Worm (Caenorhabditis elegans) whole organism, late embryonic: ENCODE measurements around the gene C35A5.3.

Experiments used
- C08G9.2 ChIP-seq: sonication (generic microtip); optimal IDR thresholded peaks from 2 replicates; lab custom pipeline; 2016; ENCODE audit warnings: mild to moderate bottlenecking, missing genetic modification characterization, moderate library complexity, missing compliant biosample characterization
- C38D4.7 ChIP-seq: fragments of 200-800 bp; sonication (Bioruptor generic); optimal IDR thresholded peaks from 2 replicates; lab custom pipeline; 2018; ENCODE audit warnings: mild to moderate bottlenecking, missing genetic modification characterization, moderate library complexity, missing compliant biosample characterization
- F13H6.1 ChIP-seq: sonication (generic microtip); optimal IDR thresholded peaks from 2 replicates; lab custom pipeline; 2016; ENCODE audit warnings: missing genetic modification characterization, missing compliant biosample characterization
- ama-1 ChIP-seq: fragments of 150-350 bp; optimal IDR thresholded peaks from 2 replicates; lab custom pipeline; 2014
- ceh-14 ChIP-seq: sonication (generic microtip); optimal IDR thresholded peaks from 2 replicates; lab custom pipeline; 2016; ENCODE audit warnings: missing genotype, missing genetic modification characterization, missing compliant biosample characterization
- ceh-18 ChIP-seq: sonication (generic microtip); optimal IDR thresholded peaks from 2 replicates; lab custom pipeline; 2016; ENCODE audit warnings: missing genetic modification characterization, missing compliant biosample characterization
- ceh-19 ChIP-seq: fragments of 200-800 bp; sonication (Bioruptor generic); optimal IDR thresholded peaks from 2 replicates; lab custom pipeline; 2018; ENCODE audit warnings: mild to moderate bottlenecking, missing genetic modification characterization, missing compliant biosample characterization
- ceh-31 ChIP-seq: sonication (generic microtip); optimal IDR thresholded peaks from 2 replicates; lab custom pipeline; 2016; ENCODE audit warnings: missing genetic modification characterization, missing compliant biosample characterization
- ceh-45 ChIP-seq: fragments of 200-800 bp; sonication (Bioruptor generic); IDR thresholded peaks from 2 replicates; pipeline ENCODE4 v1.3.6; 2022; ENCODE audit warnings: missing genetic modification reagents, missing genetic modification characterization, missing compliant biosample characterization
- ceh-9 ChIP-seq: sonication (generic microtip); optimal IDR thresholded peaks from 2 replicates; lab custom pipeline; 2016; ENCODE audit warnings: mild to moderate bottlenecking, missing genetic modification characterization, inconsistent platforms, missing compliant biosample characterization
- che-1 ChIP-seq: sonication (generic microtip); optimal IDR thresholded peaks from 2 replicates; lab custom pipeline; 2016; ENCODE audit warnings: mild to moderate bottlenecking, missing genetic modification characterization, missing compliant biosample characterization
- elt-2 ChIP-seq: sonication (generic microtip); optimal IDR thresholded peaks from 2 replicates; lab custom pipeline; 2016; ENCODE audit warnings: missing genetic modification reagents, missing genetic modification characterization, missing compliant biosample characterization
- eyg-1 ChIP-seq: sonication (generic microtip); optimal IDR thresholded peaks from 2 replicates; lab custom pipeline; 2016; ENCODE audit warnings: missing genotype, missing genetic modification characterization, missing compliant biosample characterization
- fax-1 ChIP-seq: sonication (generic microtip); optimal IDR thresholded peaks from 2 replicates; lab custom pipeline; 2016; ENCODE audit warnings: missing genotype, missing genetic modification characterization, missing compliant biosample characterization
- fkh-6 ChIP-seq: sonication (generic microtip); optimal IDR thresholded peaks from 2 replicates; lab custom pipeline; 2016; ENCODE audit warnings: missing genetic modification characterization, missing compliant biosample characterization
- hlh-15 ChIP-seq: sonication (generic microtip); optimal IDR thresholded peaks from 2 replicates; lab custom pipeline; 2016; ENCODE audit warnings: missing genetic modification characterization, missing compliant biosample characterization
- hlh-6 ChIP-seq: sonication (generic microtip); optimal IDR thresholded peaks from 2 replicates; lab custom pipeline; 2016; ENCODE audit warnings: missing genotype, missing genetic modification characterization, missing compliant biosample characterization
- lim-6 ChIP-seq: sonication (generic microtip); optimal IDR thresholded peaks from 2 replicates; lab custom pipeline; 2016; ENCODE audit warnings: missing genetic modification characterization, missing compliant biosample characterization
- lin-11 ChIP-seq: fragments of 200-800 bp; sonication (Bioruptor generic); optimal IDR thresholded peaks from 2 replicates; lab custom pipeline; 2018; ENCODE audit warnings: mild to moderate bottlenecking, missing genetic modification characterization, missing compliant biosample characterization
- mec-3 ChIP-seq: sonication (generic microtip); optimal IDR thresholded peaks from 2 replicates; lab custom pipeline; 2016; ENCODE audit warnings: borderline replicate concordance, missing genetic modification characterization, missing compliant biosample characterization
- nhr-11 ChIP-seq: fragments of 150-350 bp; optimal IDR thresholded peaks from 2 replicates; lab custom pipeline; 2014; ENCODE audit warnings: missing biosample characterization, missing genetic modification characterization
- nhr-232 ChIP-seq: sonication (generic microtip); optimal IDR thresholded peaks from 2 replicates; lab custom pipeline; 2016; ENCODE audit warnings: missing genetic modification characterization, missing compliant biosample characterization
- odd-2 ChIP-seq: sonication (generic microtip); optimal IDR thresholded peaks from 2 replicates; lab custom pipeline; 2017; ENCODE audit warnings: antibody characterized with exemption, mild to moderate bottlenecking, missing genetic modification characterization, missing compliant biosample characterization
- pag-3 ChIP-seq: sonication (generic microtip); optimal IDR thresholded peaks from 2 replicates; lab custom pipeline; 2016; ENCODE audit warnings: missing compliant biosample characterization, missing genetic modification characterization, borderline replicate concordance
- ref-2 ChIP-seq: sonication (generic microtip); optimal IDR thresholded peaks from 2 replicates; lab custom pipeline; 2016; ENCODE audit warnings: missing genetic modification characterization, missing compliant biosample characterization
- tbx-2 ChIP-seq: sonication (generic microtip); optimal IDR thresholded peaks from 2 replicates; lab custom pipeline; 2016; ENCODE audit warnings: missing genetic modification characterization, missing compliant biosample characterization
- unc-3 ChIP-seq, 2 experiments: fragments of 200-800 bp in 1 of 2; sonication (Bioruptor generic) in 1 of 2; sonication (generic microtip) in 1 of 2; conservative IDR thresholded peaks in 1 of 2; optimal IDR thresholded peaks in 1 of 2; 2 replicates each; pipeline versions ENCODE4 v1.3.6 to Lab custom; 2016 to 2022; ENCODE audit warnings: missing compliant biosample characterization in 2 of 2, missing genetic modification characterization in 2 of 2, missing genetic modification reagents in 1 of 2
- unc-42 ChIP-seq: sonication (generic microtip); optimal IDR thresholded peaks from 2 replicates; lab custom pipeline; 2016; ENCODE audit warnings: missing genotype, missing genetic modification characterization, missing compliant biosample characterization
- unc-55 ChIP-seq: sonication (generic microtip); optimal IDR thresholded peaks from 2 replicates; lab custom pipeline; 2017; ENCODE audit warnings: missing biosample characterization, missing genetic modification reagents, missing genetic modification characterization
- unc-86 ChIP-seq: sonication (generic microtip); optimal IDR thresholded peaks from 2 replicates; lab custom pipeline; 2016; ENCODE audit warnings: missing genetic modification characterization, missing compliant biosample characterization
- zip-5 ChIP-seq: sonication (generic microtip); optimal IDR thresholded peaks from 2 replicates; lab custom pipeline; 2016; ENCODE audit warnings: missing genetic modification characterization, missing compliant biosample characterization
- ztf-16 ChIP-seq: sonication (generic microtip); optimal IDR thresholded peaks from 2 replicates; lab custom pipeline; 2017; ENCODE audit warnings: missing genetic modification characterization, missing compliant biosample characterization

C35A5.3 gene

ce11 chrV:10501295-10501694 is at the start of gene C35A5.3:
Gene C35A5.3, minus strand, starts transcription at chrV:10501395.
- TF ChIP-seq unc-86 (tag; lab: Kevin White, UChicago) (no peak), nhr-11 (tag; lab: Kevin White, UChicago) (no peak), ceh-31 (tag; lab: Kevin White, UChicago) (no peak), lin-11 (no peak), unc-55 (GFP tag; lab: Kevin White, UChicago) (no peak)

DNA sequence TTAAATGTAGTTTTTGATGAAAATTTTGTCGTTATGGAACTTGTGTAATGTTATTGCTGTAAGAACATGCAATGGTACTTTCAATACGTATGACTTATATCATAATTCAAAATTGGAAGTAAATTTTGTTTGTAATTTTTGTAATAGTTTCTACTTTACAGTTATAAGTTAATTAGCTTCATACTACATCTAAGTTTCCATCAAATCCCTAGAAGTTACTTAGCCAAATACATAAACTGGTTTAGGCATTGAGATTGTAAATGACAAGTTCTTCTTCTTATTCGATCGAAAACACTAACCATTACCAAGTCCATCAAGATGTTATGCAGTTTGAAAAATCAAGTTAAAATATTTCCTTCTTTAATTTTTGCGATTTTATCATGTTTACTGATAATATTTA is 48.5 kb upstream of the C35A5.3 start, which contains the start of gene F32G8.2:
Gene F32G8.2, plus strand, starts transcription at position 301 of the 400 bp plus-strand sequence.
- TF ChIP-seq ceh-9 (no peak), hlh-6 (tag; lab: Kevin White, UChicago) (no peak), pag-3 (tag; lab: Kevin White, UChicago) (no peak)
- TF ChIP-seq, all 69 proteins: peak for 0

DNA sequence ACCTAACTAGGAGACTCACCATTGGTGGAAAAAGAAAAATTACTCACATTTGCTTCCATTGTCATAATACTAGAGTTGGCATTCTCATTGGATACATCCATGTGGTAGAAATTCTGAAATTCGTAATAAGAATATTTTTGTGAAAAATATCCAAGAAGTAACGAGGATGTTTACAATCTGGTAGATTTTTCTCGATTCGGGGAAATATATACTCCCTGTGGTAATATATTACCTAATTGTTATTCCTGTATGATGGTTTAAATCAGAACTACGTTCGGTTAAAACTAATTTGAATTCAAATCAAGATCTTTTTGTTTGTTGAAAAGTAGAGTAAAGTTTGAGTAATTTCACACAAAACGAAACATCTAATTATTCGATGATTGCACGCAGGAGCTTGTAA is 47.8 kb upstream of the C35A5.3 start, which contains the start of gene srd-34:
Gene srd-34, minus strand, starts transcription at position 101 of the 400 bp plus-strand sequence.
- TF ChIP-seq C38D4.7 (GFP tag; lab: Kevin White, UChicago), result no peak
- TF ChIP-seq ref-2 (tag; lab: Kevin White, UChicago), result no peak
- TF ChIP-seq hlh-15 (tag; lab: Kevin White, UChicago), result no peak

ce11 chrV:10546749-10547148 is 45.6 kb upstream of the C35A5.3 start, which contains the start of gene F25D1.5:
Gene F25D1.5, minus strand, starts transcription at chrV:10546783.
- TF ChIP-seq lim-6 (tag; lab: Kevin White, UChicago) (no peak), elt-2 (no peak), unc-3 (GFP tag; conservative IDR thresholded peaks at IDR 0.05; lab: Robert Waterston, UW) (no peak), unc-3 (tag; optimal IDR thresholded peaks at IDR 0.05; lab: Kevin White, UChicago) (no peak), ceh-45 (no peak), ama-1 (lab: Kevin White, UChicago) (no peak), F13H6.1 (tag; lab: Kevin White, UChicago) (no peak), zip-5 (tag; lab: Kevin White, UChicago) (no peak), nhr-11 (tag; lab: Kevin White, UChicago) (no peak), pag-3 (tag; lab: Kevin White, UChicago) (no peak), ceh-14 (tag; lab: Kevin White, UChicago) (no peak), tbx-2 (no peak), fkh-6 (no peak), che-1 (tag; lab: Kevin White, UChicago) (no peak)

DNA sequence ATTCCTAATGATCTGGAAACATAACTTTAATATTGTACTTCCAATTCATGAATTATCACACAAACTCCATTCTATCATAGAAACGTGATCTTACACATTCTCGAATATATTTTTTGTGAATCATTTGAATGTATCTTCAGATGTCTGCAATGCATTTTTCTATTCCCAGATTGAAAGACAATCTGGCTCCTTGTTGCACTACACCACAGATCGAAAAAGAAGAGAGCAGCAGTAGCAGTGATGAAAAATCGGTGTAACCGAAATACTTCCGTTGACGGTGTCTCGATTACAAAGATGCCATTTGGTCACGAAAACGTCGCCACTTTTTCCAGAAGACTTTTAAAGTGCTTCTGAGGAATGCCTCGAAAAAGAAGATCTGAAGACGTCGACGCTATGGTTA is 38.8 kb upstream of the C35A5.3 start, which contains the start of gene degt-1:
Gene degt-1, plus strand, starts transcription at position 301 of the 400 bp plus-strand sequence.
- no peak for TF ChIP-seq ztf-16 (tag; lab: Kevin White, UChicago)
- TF ChIP-seq elt-2, result no peak
- no peak for TF ChIP-seq mec-3 (tag; lab: Kevin White, UChicago)
- TF ChIP-seq fax-1, result no peak
- no peak for TF ChIP-seq nhr-232 (tag; lab: Kevin White, UChicago)
- no peak for TF ChIP-seq tbx-2
- no peak for TF ChIP-seq C08G9.2 (tag; lab: Kevin White, UChicago)

- TF ChIP-seq ceh-31 (tag; lab: Kevin White, UChicago) (no peak), ref-2 (tag; lab: Kevin White, UChicago) (no peak), eyg-1 (tag; lab: Kevin White, UChicago) (no peak), unc-42 (tag; lab: Kevin White, UChicago) (no peak), ceh-18 (tag; lab: Kevin White, UChicago) (no peak), tbx-2 (no peak), ceh-14 (tag; lab: Kevin White, UChicago) (no peak), odd-2 (tag; lab: Kevin White, UChicago) (no peak), F13H6.1 (tag; lab: Kevin White, UChicago) (no peak), che-1 (tag; lab: Kevin White, UChicago) (no peak), ceh-19 (no peak), unc-55 (GFP tag; lab: Kevin White, UChicago) (no peak), nhr-232 (tag; lab: Kevin White, UChicago) (no peak)
Observed at ce11 chrV:10539114-10539513, 37.9 kb upstream of the C35A5.3 start, which contains the start of gene F25D1.8. Gene F25D1.8, plus strand, starts transcription at chrV:10539414.
